Worm (Caenorhabditis elegans) whole organism, L4 larva: ENCODE results near the gene lys-10.

Experiments
- D1046.2 ChIP-seq: fragments of 200-800 bp; sonication (Bioruptor generic); IDR thresholded peaks from 2 replicates; pipeline ENCODE4 v1.3.6; 2022; ENCODE audit warnings: missing genetic modification characterization, missing compliant biosample characterization
- F26F4.8 ChIP-seq: fragments of 200-800 bp; sonication (Bioruptor generic); conservative IDR thresholded peaks from 2 replicates; pipeline ENCODE4 v1.3.6; 2022; ENCODE audit warnings: missing genetic modification characterization, missing compliant biosample characterization
- R02D3.7 ChIP-seq: fragments of 150-350 bp; sonication (generic microtip); optimal IDR thresholded peaks from 3 replicates; lab custom pipeline; 2014; ENCODE audit warnings: missing biosample characterization, missing genetic modification characterization
- T20F7.1 ChIP-seq: fragments of 200-800 bp; sonication (Bioruptor generic); optimal IDR thresholded peaks from 2 replicates; lab custom pipeline; 2018; ENCODE audit warnings: mild to moderate bottlenecking, missing genetic modification characterization, missing compliant biosample characterization
- T26A8.4 ChIP-seq: fragments of 200-800 bp; sonication (Bioruptor generic); IDR thresholded peaks from 2 replicates; pipeline ENCODE4 v1.3.6; 2022; ENCODE audit warnings: missing genetic modification characterization, missing compliant biosample characterization
- ZK337.2 ChIP-seq: fragments of 200-800 bp; sonication (Bioruptor generic); IDR thresholded peaks from 2 replicates; pipeline ENCODE4 v1.3.6; 2022; ENCODE audit warnings: missing genetic modification reagents, missing genetic modification characterization, missing compliant biosample characterization
- aha-1 ChIP-seq: fragments of 150-350 bp; peaks from one replicate; lab custom pipeline; 2014; ENCODE audit warnings: missing biosample characterization, missing genetic modification characterization
- aly-2 ChIP-seq: sonication (generic microtip); optimal IDR thresholded peaks from 2 replicates; lab custom pipeline; 2018; ENCODE audit warnings: missing biosample characterization, missing genetic modification characterization
- arid-1 ChIP-seq: fragments of 200-800 bp; sonication (Bioruptor generic); conservative IDR thresholded peaks from 2 replicates; pipeline ENCODE4 v1.3.6; 2022; ENCODE audit warnings: missing genetic modification reagents, missing genetic modification characterization, missing compliant biosample characterization
- ceh-44 ChIP-seq: fragments of 200-800 bp; sonication (Bioruptor generic); IDR thresholded peaks from 2 replicates; pipeline ENCODE4 v1.3.6; 2022; ENCODE audit warnings: missing genetic modification reagents, missing genetic modification characterization, missing compliant biosample characterization
- daf-12 ChIP-seq: fragments of 150-350 bp; optimal IDR thresholded peaks from 2 replicates; lab custom pipeline; 2014; ENCODE audit warnings: missing biosample characterization, missing genetic modification reagents, missing genetic modification characterization
- daf-16 ChIP-seq, 3 experiments: sonication (generic microtip); optimal IDR thresholded peaks; 2 replicates each; lab custom pipeline; 2016 to 2017; ENCODE audit warnings: missing genetic modification characterization in 3 of 3, missing genetic modification reagents in 3 of 3, mild to moderate bottlenecking in 2 of 3, missing compliant biosample characterization in 2 of 3, missing biosample characterization in 1 of 3, moderate library complexity in 1 of 3
- daf-19 ChIP-seq: fragments of 200-800 bp; sonication (Bioruptor generic); conservative IDR thresholded peaks from 2 replicates; pipeline ENCODE4 v1.3.6; 2022; ENCODE audit warnings: missing genetic modification characterization, missing compliant biosample characterization
- daf-8 ChIP-seq: fragments of 200-800 bp; sonication (Bioruptor generic); IDR thresholded peaks from 2 replicates; pipeline ENCODE4 v1.3.6; 2022; ENCODE audit warnings: missing genetic modification characterization, missing compliant biosample characterization
- dmd-9 ChIP-seq: fragments of 200-800 bp; sonication (Bioruptor generic); IDR thresholded peaks from 2 replicates; pipeline ENCODE4 v1.3.6; 2022; ENCODE audit warnings: missing genetic modification reagents, missing genetic modification characterization, missing compliant biosample characterization
- dpl-1 ChIP-seq: fragments of 150-350 bp; optimal IDR thresholded peaks from 2 replicates; lab custom pipeline; 2014; ENCODE audit warnings: missing biosample characterization, missing genetic modification reagents, missing genetic modification characterization
- duxl-1 ChIP-seq: sonication (generic microtip); optimal IDR thresholded peaks from 2 replicates; lab custom pipeline; 2016; ENCODE audit warnings: mild to moderate bottlenecking, missing genetic modification characterization, moderate library complexity, missing compliant biosample characterization; ENCODE audit not compliant: poor library complexity
- egl-43 ChIP-seq: fragments of 200-800 bp; sonication (Bioruptor generic); IDR thresholded peaks from 2 replicates; pipeline ENCODE4 v1.3.6; 2022; ENCODE audit warnings: missing genetic modification reagents, missing genetic modification characterization, missing compliant biosample characterization
- lin-1 ChIP-seq: fragments of 200-800 bp; sonication (Bioruptor generic); IDR thresholded peaks from 2 replicates; pipeline ENCODE4 v1.3.6; 2022; ENCODE audit warnings: missing genetic modification reagents, missing genetic modification characterization, missing compliant biosample characterization
- lin-15B ChIP-seq: fragments of 150-350 bp; sonication (generic microtip); optimal IDR thresholded peaks from 3 replicates; lab custom pipeline; 2014; ENCODE audit warnings: missing biosample characterization, missing genetic modification characterization
- mdl-1 ChIP-seq, 2 experiments: fragments of 150-350 bp in 1 of 2; sonication (generic microtip) in 1 of 2; optimal IDR thresholded peaks; 2 replicates each; lab custom pipeline; 2014 to 2017; ENCODE audit warnings: missing biosample characterization in 2 of 2, missing genetic modification characterization in 2 of 2
- mep-1 ChIP-seq: fragments of 150-350 bp; sonication (generic microtip); optimal IDR thresholded peaks from 3 replicates; lab custom pipeline; 2014; ENCODE audit warnings: missing biosample characterization, missing genetic modification characterization
- nhr-25 ChIP-seq: sonication (generic microtip); optimal IDR thresholded peaks from 2 replicates; lab custom pipeline; 2017; ENCODE audit warnings: missing genetic modification characterization, mild to moderate bottlenecking, missing compliant biosample characterization, antibody characterized with exemption, moderate library complexity, borderline replicate concordance; ENCODE audit not compliant: insufficient read depth
- nhr-6 ChIP-seq: fragments of 150-350 bp; optimal IDR thresholded peaks from 2 replicates; lab custom pipeline; 2014; ENCODE audit warnings: missing biosample characterization, missing genetic modification characterization
- pqm-1 ChIP-seq: sonication (generic microtip); optimal IDR thresholded peaks from 2 replicates; lab custom pipeline; 2017; ENCODE audit warnings: missing biosample characterization, missing genetic modification characterization
- rbr-2 ChIP-seq: sonication (generic microtip); optimal IDR thresholded peaks from 2 replicates; lab custom pipeline; 2016; ENCODE audit warnings: missing genotype, missing genetic modification characterization, missing compliant biosample characterization
- set-16 ChIP-seq: fragments of 200-800 bp; sonication (Bioruptor generic); IDR thresholded peaks from 2 replicates; pipeline ENCODE4 v1.3.6; 2022; ENCODE audit warnings: missing genetic modification reagents, missing genetic modification characterization, missing compliant biosample characterization
- unc-62 ChIP-seq, 3 experiments: fragments of 150-350 bp in 1 of 3; sonication (generic microtip); optimal IDR thresholded peaks in 2 of 3; peaks in 1 of 3; 1 replicate in 1 of 3; 2 replicates in 2 of 3; lab custom pipeline; 2014 to 2017; ENCODE audit warnings: missing biosample characterization in 3 of 3, missing genetic modification characterization in 3 of 3, missing genetic modification reagents in 3 of 3, missing genotype in 1 of 3
- ztf-11 ChIP-seq: fragments of 150-350 bp; optimal IDR thresholded peaks from 2 replicates; lab custom pipeline; 2014; ENCODE audit warnings: missing biosample characterization, missing genetic modification characterization
- ztf-7 ChIP-seq: fragments of 150-350 bp; optimal IDR thresholded peaks from 2 replicates; lab custom pipeline; 2014; ENCODE audit warnings: missing biosample characterization, missing genetic modification characterization

lys-10 gene

ce11 chrIV:8333034-8333433 lies 408 bp downstream of the lys-10 start:
- TF ChIP-seq lin-1 (GFP tag; lab: Robert Waterston, UW): no peak
- TF ChIP-seq unc-62 (GFP tag; optimal IDR thresholded peaks at IDR 0.05 in 1 of 2; lab: Kevin White, UChicago): peak in 1 of 2 experiments; percentile 97
- no peak for TF ChIP-seq unc-62 (tag; optimal IDR thresholded peaks at IDR 0.05; lab: Kevin White, UChicago)

DNA sequence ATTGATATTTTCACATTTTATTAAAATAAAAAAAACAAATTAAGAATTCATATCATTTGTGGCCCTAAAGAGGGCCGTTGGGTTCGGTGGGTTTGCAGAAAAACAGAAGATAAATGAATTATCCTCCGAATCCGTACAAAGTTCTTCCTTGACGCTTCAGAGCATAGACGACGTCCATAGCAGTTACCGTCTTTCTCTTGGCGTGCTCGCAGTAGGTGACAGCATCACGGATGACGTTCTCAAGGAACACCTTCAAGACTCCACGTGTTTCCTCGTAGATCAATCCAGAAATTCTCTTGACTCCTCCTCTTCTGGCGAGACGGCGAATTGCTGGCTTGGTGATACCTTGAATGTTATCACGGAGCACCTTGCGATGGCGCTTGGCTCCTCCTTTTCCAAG lies 928 bp downstream of the lys-10 start:
- TF ChIP-seq dmd-9 (GFP tag; lab: Robert Waterston, UW) (no peak), lin-1 (GFP tag; lab: Robert Waterston, UW) (no peak), daf-8 (no peak), ceh-44 (GFP tag; lab: Robert Waterston, UW) (no peak), aly-2 (tag; lab: Kevin White, UChicago) (no peak), ZK337.2 (GFP tag; lab: Robert Waterston, UW) (no peak), ztf-7 (no peak), pqm-1 (tag; lab: Kevin White, UChicago) (no peak), arid-1 (GFP tag; lab: Robert Waterston, UW) (no peak), dpl-1 (GFP tag; lab: Kevin White, UChicago) (no peak), F26F4.8 (GFP tag; lab: Robert Waterston, UW) (no peak), T20F7.1 (GFP tag; lab: Kevin White, UChicago) (no peak), ztf-11 (tag; lab: Kevin White, UChicago) (no peak)
- TF ChIP-seq, all 104 proteins: peak for 0

- no peak for TF ChIP-seq D1046.2 (GFP tag; lab: Robert Waterston, UW)
Measured at ce11 chrIV:8333954-8333987, 1.1 kb downstream of the lys-10 start, which contains the start of gene his-31. Gene his-31 (minus strand): TSS chrIV:8333983.

DNA sequence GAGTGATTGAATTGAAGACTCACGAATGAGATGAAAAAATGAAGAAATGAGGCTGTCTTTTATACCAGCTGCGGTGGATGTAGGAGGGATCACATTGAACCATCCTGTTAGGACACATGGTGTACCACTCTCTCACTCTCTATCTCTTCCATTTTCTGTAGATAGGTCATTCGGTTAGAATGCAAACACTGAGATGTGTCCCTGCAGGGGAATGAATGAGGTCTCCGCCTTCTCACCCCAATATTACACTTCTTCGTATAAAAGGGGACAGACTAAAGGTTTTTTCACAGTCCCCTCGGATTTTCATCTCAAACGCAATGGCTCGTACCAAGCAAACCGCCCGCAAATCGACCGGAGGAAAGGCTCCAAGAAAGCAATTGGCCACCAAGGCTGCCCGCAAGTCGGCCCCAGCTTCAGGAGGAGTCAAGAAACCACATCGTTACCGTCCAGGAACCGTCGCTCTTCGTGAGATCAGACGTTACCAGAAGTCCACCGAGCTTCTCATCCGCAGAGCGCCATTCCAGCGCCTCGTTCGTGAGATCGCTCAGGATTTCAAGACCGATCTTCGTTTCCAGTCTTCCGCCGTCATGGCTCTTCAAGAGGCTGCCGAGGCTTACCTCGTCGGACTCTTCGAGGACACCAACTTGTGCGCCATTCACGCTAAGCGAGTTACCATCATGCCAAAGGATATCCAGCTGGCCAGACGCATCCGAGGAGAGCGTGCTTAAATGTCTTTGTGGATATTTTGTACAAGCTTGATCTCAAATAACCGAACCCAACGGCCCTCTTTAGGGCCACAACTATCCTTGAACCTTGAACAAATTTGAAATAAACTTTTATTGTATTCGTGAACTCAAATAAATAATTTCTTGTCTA lies 1.6 kb downstream of the lys-10 start, which contains the start of gene his-32:
Gene his-32 (plus strand): TSS at position 318 of the 876 bp plus-strand sequence.
- TF ChIP-seq nhr-6 (tag; lab: Kevin White, UChicago): peak; percentile 85
- peak in 1 of 2 experiments; percentile 56 for TF ChIP-seq unc-62 (GFP tag; optimal IDR thresholded peaks at IDR 0.05 in 1 of 2; lab: Kevin White, UChicago)
- TF ChIP-seq unc-62 (tag; optimal IDR thresholded peaks at IDR 0.05; lab: Kevin White, UChicago): no peak
- TF ChIP-seq daf-19: no peak
- TF ChIP-seq duxl-1 (tag; lab: Kevin White, UChicago): peak; percentile 20
- no peak for TF ChIP-seq lin-15B (tag; lab: Kevin White, UChicago)
- TF ChIP-seq egl-43 (GFP tag; lab: Robert Waterston, UW): no peak
- TF ChIP-seq dpl-1 (GFP tag; lab: Kevin White, UChicago): peak; percentile 0
- peak; percentile 92 for TF ChIP-seq nhr-25 (tag; lab: Kevin White, UChicago)
- TF ChIP-seq T26A8.4 (GFP tag; lab: Robert Waterston, UW): no peak
- TF ChIP-seq rbr-2: peak; percentile 69
- no peak for TF ChIP-seq D1046.2 (GFP tag; lab: Robert Waterston, UW)
- TF ChIP-seq mep-1: peak; percentile 91
- no peak for TF ChIP-seq daf-16 (GFP tag; optimal IDR thresholded peaks at IDR 0.05; lab: Kevin White, UChicago)
- no peak for TF ChIP-seq daf-16 (tag; optimal IDR thresholded peaks at IDR 0.05; lab: Kevin White, UChicago)
- no peak for TF ChIP-seq daf-12
- peak; percentile 15 for TF ChIP-seq aha-1 (tag; lab: Kevin White, UChicago)
- TF ChIP-seq set-16 (GFP tag; lab: Robert Waterston, UW): peak; percentile 78; the same call in 1 of the 2 replicates

DNA sequence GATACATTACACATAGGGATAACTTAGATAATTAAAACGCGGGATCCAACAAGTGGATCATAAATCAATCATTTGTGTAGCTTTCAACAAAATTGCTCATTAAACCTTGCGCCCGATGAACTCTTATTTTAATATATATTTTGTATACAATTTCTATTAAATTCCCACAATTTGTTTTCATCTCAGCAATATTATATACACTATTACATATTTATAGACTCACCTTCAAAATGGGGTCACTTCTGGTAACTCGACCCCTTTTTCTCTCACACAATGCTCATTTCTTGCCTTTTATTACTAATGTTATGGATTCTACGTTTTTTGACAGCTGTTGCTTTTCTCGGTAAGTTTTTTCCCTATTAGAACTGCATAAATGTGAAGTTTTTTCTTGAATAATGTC lies 7.0 kb downstream of the lys-10 start, which contains the start of gene lgc-6:
Gene lgc-6 (plus strand): TSS at position 301 of the 400 bp plus-strand sequence.
- TF ChIP-seq ZK337.2 (GFP tag; lab: Robert Waterston, UW) (no peak), mdl-1 (tag; optimal IDR thresholded peaks at IDR 0.05; lab: Kevin White, UChicago) (no peak), R02D3.7 (tag; lab: Kevin White, UChicago) (no peak)
